Fruit fly (Drosophila melanogaster): ENCODE measurements around the gene CG6729.

The CG6729 gene

DNA sequence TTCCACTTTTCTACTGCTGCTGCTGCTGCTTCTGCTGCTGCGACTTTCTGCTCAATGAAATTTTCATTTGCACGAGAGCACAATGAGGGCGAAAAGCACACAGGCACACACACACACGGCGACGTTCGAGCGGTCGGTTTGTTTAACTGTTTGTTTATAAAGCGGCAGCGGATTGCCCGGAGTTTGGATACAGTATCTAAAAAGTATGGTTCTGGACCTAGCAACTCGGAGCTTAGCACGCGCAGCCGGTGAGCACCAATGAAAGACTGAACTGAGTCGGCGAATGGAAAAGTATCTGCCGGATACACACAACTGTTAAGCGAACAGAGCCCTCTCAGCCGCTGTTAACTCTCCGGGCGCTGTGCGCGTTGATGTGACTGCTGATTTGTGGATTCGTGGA lies 12.3 kb upstream of the CG6729 start, which contains the start of gene CG17124 (continued):
- TF ChIP-seq HLH4C (GFP tag; IDR thresholded peaks at IDR 0.05; ENCODE audit: partially characterized antibody) (peak; percentile 41; the same call in 1 of the 3 replicates), unpg (GFP tag; optimal IDR thresholded peaks at IDR 0.05) (peak; percentile 29), Sox102F (GFP tag; optimal IDR thresholded peaks at IDR 0.05) (no peak), fd3F (GFP tag; optimal IDR thresholded peaks at IDR 0.05) (no peak), ranshi (GFP tag; IDR thresholded peaks at IDR 0.05) (peak; percentile 39; the same call in 1 of the 2 replicates), Adf1 (GFP tag; IDR thresholded peaks at IDR 0.05) (peak; percentile 68), CG12104 (GFP tag; optimal IDR thresholded peaks at IDR 0.05) (no peak)

DNA sequence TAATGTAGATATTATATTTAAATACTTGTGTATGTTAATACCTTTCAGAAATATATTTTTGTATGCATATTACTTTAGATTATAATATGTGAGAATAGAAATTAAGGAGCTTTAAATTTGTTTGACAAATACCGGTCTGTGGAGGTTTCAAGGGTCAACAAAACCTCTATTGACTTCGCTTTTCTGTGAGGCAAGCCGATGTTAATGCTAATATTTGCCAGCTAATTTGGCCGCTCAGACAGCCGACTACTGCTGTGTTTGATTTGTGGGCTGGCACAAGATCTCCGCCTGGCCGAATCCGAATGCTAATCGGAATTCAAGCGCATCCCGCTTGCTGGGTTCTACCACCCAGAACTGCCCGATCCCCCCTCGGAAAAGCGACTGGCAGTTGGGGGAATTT lies 10.9 kb upstream of the CG6729 start:
- TF ChIP-seq CG18262 (tag; optimal IDR thresholded peaks at IDR 0.05) (peak; percentile 16), CG18599 (GFP tag; optimal IDR thresholded peaks at IDR 0.05) (peak; percentile 1), CG10274 (GFP tag; optimal IDR thresholded peaks at IDR 0.05) (no peak), fd64A (GFP tag; optimal IDR thresholded peaks at IDR 0.05) (no peak), CG17568 (GFP tag; optimal IDR thresholded peaks at IDR 0.05) (peak; percentile 31), CG13296 (GFP tag; optimal IDR thresholded peaks at IDR 0.05) (peak; percentile 27), seq (GFP tag; IDR thresholded peaks at IDR 0.05) (peak; percentile 24; the same call in 1 of the 2 replicates), CG12769 (tag; optimal IDR thresholded peaks at IDR 0.05) (peak; percentile 42), dimm (GFP tag; IDR thresholded peaks at IDR 0.05) (no peak), Ets65A (GFP tag) (peak; percentile 55), CG1603 (tag; optimal IDR thresholded peaks at IDR 0.05) (peak; percentile 30), CG8290 (GFP tag; optimal IDR thresholded peaks at IDR 0.05) (no peak), CG8290 (tag; optimal IDR thresholded peaks at IDR 0.05) (peak in 1 of 2 experiments; percentile 22), slbo (GFP tag; IDR thresholded peaks at IDR 0.05) (peak; percentile 25; the same call in 1 of the 2 replicates), tgo (GFP tag; IDR thresholded peaks at IDR 0.05) (peak; percentile 23; the same call in 1 of the 3 replicates), dmrt11E (tag; optimal IDR thresholded peaks at IDR 0.05) (peak; percentile 28), Hmr (GFP tag; optimal IDR thresholded peaks at IDR 0.05) (peak; percentile 14), CG12071 (GFP tag; optimal IDR thresholded peaks at IDR 0.05) (peak; percentile 6), bsh (GFP tag; optimal IDR thresholded peaks at IDR 0.05) (peak in 1 of 2 experiments; percentile 46), CG2678 (tag; optimal IDR thresholded peaks at IDR 0.05) (peak; percentile 11), unpg (GFP tag; optimal IDR thresholded peaks at IDR 0.05) (peak; percentile 18), hkb (optimal IDR thresholded peaks at IDR 0.05) (peak; percentile 64), hkb (GFP tag; IDR thresholded peaks at IDR 0.05) (no peak; the same call in 1 of the 2 replicates), Vsx1 (GFP tag; optimal IDR thresholded peaks at IDR 0.05) (peak; percentile 50), lov (optimal IDR thresholded peaks at IDR 0.05) (no peak), lov (GFP tag; IDR thresholded peaks at IDR 0.05) (no peak), bab2 (GFP tag; optimal IDR thresholded peaks at IDR 0.05) (peak; percentile 32), CG13287 (GFP tag; IDR thresholded peaks at IDR 0.05; ENCODE audit: partially characterized antibody) (no peak), Elba2 (GFP tag; optimal IDR thresholded peaks at IDR 0.05) (no peak), CG1529 (GFP tag; optimal IDR thresholded peaks at IDR 0.05) (no peak), CG11696 (GFP tag; IDR thresholded peaks at IDR 0.05) (no peak), CG3847 (GFP tag; IDR thresholded peaks at IDR 0.05) (0 out of 2 replicates have a peak, but pooled peaks have one; percentile 13), fd3F (GFP tag; optimal IDR thresholded peaks at IDR 0.05) (peak; percentile 11), so (GFP tag; IDR thresholded peaks at IDR 0.05) (0 out of 3 replicates have a peak, but pooled peaks have one; percentile 11), Med (GFP tag) (peak; percentile 84), CG6813 (GFP tag; optimal IDR thresholded peaks at IDR 0.05) (peak; percentile 20), CG11247 (GFP tag; IDR thresholded peaks at IDR 0.05) (0 out of 2 replicates have a peak, but pooled peaks have one; percentile 30), BtbVII (GFP tag; optimal IDR thresholded peaks at IDR 0.05) (no peak), nau (GFP tag; optimal IDR thresholded peaks at IDR 0.05) (no peak), amos (GFP tag; IDR thresholded peaks at IDR 0.05; ENCODE audit: partially characterized antibody) (no peak), CG3407 (GFP tag; optimal IDR thresholded peaks at IDR 0.05) (peak; percentile 25), CG18476 (GFP tag; optimal IDR thresholded peaks at IDR 0.05) (peak; percentile 83), Dll (GFP tag; IDR thresholded peaks at IDR 0.05; ENCODE audit: partially characterized antibody) (no peak)

Data from whole organism, embryonic.